Fruit fly (Drosophila melanogaster): ENCODE data around the gene CG10096.

Gene CG10096

dm6 chr3R:12359837-12360236, 35.9 kb downstream of the CG10096 start, which contains the start of gene CG4115 (continued):
- TF ChIP-seq pho (GFP tag; optimal IDR thresholded peaks at IDR 0.05) = no peak
- TF ChIP-seq wor (GFP tag; IDR thresholded peaks at IDR 0.05) = no peak
- TF ChIP-seq CG15269 (tag; optimal IDR thresholded peaks at IDR 0.05) = no peak
- 0 out of 3 replicates have a peak, but pooled peaks have one; percentile 4 for TF ChIP-seq Opbp (GFP tag; IDR thresholded peaks at IDR 0.05; ENCODE audit: partially characterized antibody)
- TF ChIP-seq Jarid2 (GFP tag; optimal IDR thresholded peaks at IDR 0.05) = peak; percentile 40
- no peak for TF ChIP-seq Pdp1 (GFP tag; optimal IDR thresholded peaks at IDR 0.05)
- TF ChIP-seq slbo (GFP tag; IDR thresholded peaks at IDR 0.05) = no peak
- no peak for TF ChIP-seq CG16779 (GFP tag; IDR thresholded peaks at IDR 0.05)
- TF ChIP-seq row (GFP tag; IDR thresholded peaks at IDR 0.05) = 0 out of 3 replicates have a peak, but pooled peaks have one; percentile 5
- TF ChIP-seq onecut (GFP tag; IDR thresholded peaks at IDR 0.05) = peak; percentile 67
- peak; percentile 16; the same call in 1 of the 2 replicates for TF ChIP-seq Rfx (GFP tag; IDR thresholded peaks at IDR 0.05)
- TF ChIP-seq ham (GFP tag; IDR thresholded peaks at IDR 0.05) = peak; percentile 29; the same call in 1 of the 2 replicates
- 0 out of 2 replicates have a peak, but pooled peaks have one; percentile 21 for TF ChIP-seq rib (GFP tag; IDR thresholded peaks at IDR 0.05)
- TF ChIP-seq E2f2 (GFP tag; IDR thresholded peaks at IDR 0.05) = no peak

DNA sequence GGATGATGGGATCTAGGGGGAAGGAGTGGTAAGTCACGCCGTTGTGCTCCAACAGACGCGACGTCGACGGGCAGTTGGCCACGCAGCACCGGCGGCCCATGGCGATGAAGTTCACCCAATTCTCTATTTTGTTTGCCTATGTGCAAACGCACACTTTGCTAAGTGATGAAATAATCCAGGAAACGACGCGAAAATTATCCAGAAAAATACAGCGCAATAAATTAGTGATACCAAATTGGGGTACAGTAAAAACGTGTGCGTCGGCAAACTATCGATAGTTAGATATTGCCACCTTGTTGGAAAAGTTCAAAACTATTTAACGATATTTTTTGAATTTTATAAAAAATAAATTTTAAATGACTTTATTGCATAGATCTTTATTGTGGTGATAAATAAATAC, 39.7 kb downstream of the CG10096 start, which contains the start of gene MBD-R2:
Gene MBD-R2, minus strand, starts transcription at position 222 of the 400 bp plus-strand sequence.
- TF ChIP-seq Fer2 (tag; optimal IDR thresholded peaks at IDR 0.05) = no peak
- TF ChIP-seq Hr51 (GFP tag; optimal IDR thresholded peaks at IDR 0.05) = peak in 1 of 2 experiments; percentile 3
- TF ChIP-seq Hr39 (optimal IDR thresholded peaks at IDR 0.05) = no peak
- no peak for TF ChIP-seq chn (GFP tag; optimal IDR thresholded peaks at IDR 0.05)
- no peak for TF ChIP-seq CG10543 (GFP tag; optimal IDR thresholded peaks at IDR 0.05)
- peak; percentile 42 for TF ChIP-seq grau (tag; optimal IDR thresholded peaks at IDR 0.05)
- TF ChIP-seq CG6791 (GFP tag; IDR thresholded peaks at IDR 0.05; ENCODE audit: partially characterized antibody) = 0 out of 3 replicates have a peak, but pooled peaks have one; percentile 34
- TF ChIP-seq CG13287 (GFP tag; IDR thresholded peaks at IDR 0.05; ENCODE audit: partially characterized antibody) = peak; percentile 84
- TF ChIP-seq ci (GFP tag; IDR thresholded peaks at IDR 0.05) = 0 out of 3 replicates have a peak, but pooled peaks have one; percentile 33
- no peak for TF ChIP-seq ap (GFP tag; IDR thresholded peaks at IDR 0.05)
- TF ChIP-seq gce (GFP tag; IDR thresholded peaks at IDR 0.05) = no peak
- peak; percentile 78 for TF ChIP-seq knrl (GFP tag; IDR thresholded peaks at IDR 0.05; ENCODE audit: partially characterized antibody)
- peak; percentile 54 for TF ChIP-seq Lhr (GFP tag; optimal IDR thresholded peaks at IDR 0.05)
- no peak for TF ChIP-seq tll (GFP tag; optimal IDR thresholded peaks at IDR 0.05)
- TF ChIP-seq row (GFP tag; IDR thresholded peaks at IDR 0.05) = peak; percentile 69
- peak; percentile 74 for TF ChIP-seq gfzf (GFP tag; optimal IDR thresholded peaks at IDR 0.05)
- TF ChIP-seq Nf-YC (tag; optimal IDR thresholded peaks at IDR 0.05) = peak; percentile 24
- TF ChIP-seq MBD-R2 (GFP tag; IDR thresholded peaks at IDR 0.05) = peak; percentile 82
- peak; percentile 87 for TF ChIP-seq YL-1 (GFP tag; optimal IDR thresholded peaks at IDR 0.05)
- peak; percentile 65 for TF ChIP-seq stwl (tag; optimal IDR thresholded peaks at IDR 0.05)
- peak; percentile 51 for TF ChIP-seq CG2129 (GFP tag; IDR thresholded peaks at IDR 0.05; ENCODE audit: partially characterized antibody)
- TF ChIP-seq MESR4 (GFP tag; optimal IDR thresholded peaks at IDR 0.05) = peak; percentile 96
- TF ChIP-seq tna (GFP tag; IDR thresholded peaks at IDR 0.05; ENCODE audit: partially characterized antibody) = peak; percentile 28; the same call in 1 of the 2 replicates
- peak; percentile 61 for TF ChIP-seq bbx (GFP tag; IDR thresholded peaks at IDR 0.05; ENCODE audit: partially characterized antibody)
- TF ChIP-seq CTCF (GFP tag; optimal IDR thresholded peaks at IDR 0.05) = peak; percentile 52
- TF ChIP-seq Bgb (GFP tag; IDR thresholded peaks at IDR 0.05; ENCODE audit: partially characterized antibody) = peak; percentile 67
- 0 out of 3 replicates have a peak, but pooled peaks have one; percentile 48 for TF ChIP-seq mld (GFP tag; IDR thresholded peaks at IDR 0.05; ENCODE audit: partially characterized antibody)
- peak; percentile 25; the same call in 1 of the 2 replicates for TF ChIP-seq CG31441 (GFP tag; IDR thresholded peaks at IDR 0.05)
- no peak for TF ChIP-seq CG4404 (GFP tag; IDR thresholded peaks at IDR 0.05)
- no peak for TF ChIP-seq bowl (GFP tag; IDR thresholded peaks at IDR 0.05)
- TF ChIP-seq ems (GFP tag; optimal IDR thresholded peaks at IDR 0.05) = no peak
- TF ChIP-seq inv (GFP tag; IDR thresholded peaks at IDR 0.05; ENCODE audit: partially characterized antibody) = peak; percentile 62; the same call in 1 of the 2 replicates
- peak; percentile 73 for TF ChIP-seq sens (GFP tag)
- no peak for TF ChIP-seq peb (GFP tag; IDR thresholded peaks at IDR 0.05)
- TF ChIP-seq Opbp (GFP tag; IDR thresholded peaks at IDR 0.05; ENCODE audit: partially characterized antibody) = peak; percentile 80; the same call in 2 of the 3 replicates
- TF ChIP-seq sna (GFP tag; IDR thresholded peaks at IDR 0.05; ENCODE audit: partially characterized antibody) = peak; percentile 42; the same call in 1 of the 2 replicates
